Worm (Caenorhabditis elegans) whole organism, midembryonic: Measurements from ENCODE around the gene Y11D7A.7.

Source experiments
- cog-1 ChIP-seq: sonication (generic microtip); optimal IDR thresholded peaks from 2 replicates; lab custom pipeline; 2016; ENCODE audit warnings: missing genetic modification characterization, missing compliant biosample characterization
- flt-1 ChIP-seq: fragments of 200-800 bp; sonication (Bioruptor generic); IDR thresholded peaks from 2 replicates; pipeline ENCODE4 v1.3.6; 2022; ENCODE audit warnings: missing genetic modification characterization, missing compliant biosample characterization
- klf-2 ChIP-seq: fragments of 200-800 bp; sonication (Bioruptor generic); conservative IDR thresholded peaks from 2 replicates; pipeline ENCODE4 v1.3.6; 2022; ENCODE audit warnings: missing genetic modification reagents, missing genetic modification characterization, missing compliant biosample characterization
- med-1 ChIP-seq: sonication (generic microtip); optimal IDR thresholded peaks from 2 replicates; lab custom pipeline; 2017; ENCODE audit warnings: missing genetic modification characterization, mild to moderate bottlenecking, missing compliant biosample characterization, antibody characterized with exemption, missing genetic modification reagents; ENCODE audit not compliant: insufficient read depth
- ref-1 ChIP-seq: fragments of 200-800 bp; sonication (Bioruptor generic); conservative IDR thresholded peaks from 2 replicates; pipeline ENCODE4 v1.3.6; 2022; ENCODE audit warnings: missing genetic modification reagents, missing genetic modification characterization, missing compliant biosample characterization
- ztf-23 ChIP-seq: fragments of 200-800 bp; sonication (Bioruptor generic); IDR thresholded peaks from 2 replicates; pipeline ENCODE4 v1.3.6; 2022; ENCODE audit warnings: missing genetic modification reagents, missing genetic modification characterization, missing compliant biosample characterization
- ztf-29 ChIP-seq: fragments of 200-800 bp; sonication (Bioruptor generic); IDR thresholded peaks from 2 replicates; pipeline ENCODE4 v1.3.6; 2022; ENCODE audit warnings: missing genetic modification reagents, missing genetic modification characterization, missing compliant biosample characterization

- TF ChIP-seq ref-1 (no peak), flt-1 (GFP tag; lab: Robert Waterston, UW) (no peak), klf-2 (GFP tag; lab: Robert Waterston, UW) (no peak), ztf-23 (GFP tag; lab: Robert Waterston, UW) (no peak), med-1 (no peak), ztf-29 (GFP tag; lab: Robert Waterston, UW) (no peak), cog-1 (tag; lab: Kevin White, UChicago) (no peak)
These were observed 1.8 kb downstream of the Y11D7A.7 start, which contains the start of gene Y11D7A.8 for ce11 chrIV:9251079-9251478.
